Fruit fly (Drosophila melanogaster) whole organism, embryonic: ENCODE results near the gene sordd2.

ENCODE experiments used
- CG10147 ChIP-seq: fragments of 200-800 bp; sonication (Bioruptor generic); optimal IDR thresholded peaks from 2 replicates; lab custom pipeline; 2019; ENCODE audit warnings: missing biosample characterization, mild to moderate bottlenecking, missing genetic modification characterization, moderate library complexity
- CG1024 ChIP-seq: fragments of 200-800 bp; sonication (Bioruptor generic); IDR thresholded peaks from 2 replicates; pipeline ENCODE4 v1.3.6; 2022; ENCODE audit warnings: missing biosample characterization, missing genetic modification characterization
- CG12104 ChIP-seq: fragments of 200-800 bp; sonication (Bioruptor generic); optimal IDR thresholded peaks from 3 replicates; lab custom pipeline; 2016; ENCODE audit warnings: missing biosample characterization, missing genetic modification characterization
- CG1233 ChIP-seq: fragments of 200-800 bp; sonication (Bioruptor generic); optimal IDR thresholded peaks from 4 replicates; lab custom pipeline; 2018; ENCODE audit warnings: missing biosample characterization, mild to moderate bottlenecking, missing genetic modification characterization
- CG12942 ChIP-seq: fragments of 200-800 bp; sonication (Bioruptor generic); optimal IDR thresholded peaks from 3 replicates; lab custom pipeline; 2016; ENCODE audit warnings: missing biosample characterization, missing genetic modification characterization
- CG15479 ChIP-seq: fragments of 200-800 bp; sonication (Bioruptor generic); optimal IDR thresholded peaks from 3 replicates; lab custom pipeline; 2019; ENCODE audit warnings: missing biosample characterization, mild to moderate bottlenecking, missing genetic modification characterization, moderate library complexity
- CG15601 ChIP-seq: fragments of 200-800 bp; sonication (Bioruptor generic); optimal IDR thresholded peaks from 3 replicates; lab custom pipeline; 2019; ENCODE audit warnings: missing biosample characterization, mild to moderate bottlenecking, missing genetic modification characterization, moderate library complexity
- CG1602 ChIP-seq: fragments of 200-800 bp; sonication (Bioruptor generic); optimal IDR thresholded peaks from 3 replicates; lab custom pipeline; 2016; ENCODE audit warnings: missing biosample characterization, missing genetic modification characterization
- CG16815 ChIP-seq: fragments of 200-800 bp; sonication (Bioruptor generic); optimal IDR thresholded peaks from 3 replicates; lab custom pipeline; 2017; ENCODE audit warnings: missing biosample characterization, mild to moderate bottlenecking, missing genetic modification characterization
- CG17361 ChIP-seq: fragments of 200-800 bp; sonication (Bioruptor generic); IDR thresholded peaks from 3 replicates; pipeline ENCODE4 v1.3.6; 2022; ENCODE audit warnings: missing biosample characterization, missing genetic modification characterization
- CG1792 ChIP-seq: fragments of 200-800 bp; sonication (Bioruptor generic); optimal IDR thresholded peaks from 2 replicates; lab custom pipeline; 2016; ENCODE audit warnings: missing biosample characterization, missing genetic modification characterization
- CG2202 ChIP-seq: fragments of 200-800 bp; sonication (Bioruptor generic); optimal IDR thresholded peaks from 2 replicates; lab custom pipeline; 2018; ENCODE audit warnings: missing biosample characterization, mild to moderate bottlenecking, missing genetic modification characterization
- CG2678 ChIP-seq: fragments of 200-800 bp; sonication (Bioruptor generic); optimal IDR thresholded peaks from 3 replicates; lab custom pipeline; 2019; ENCODE audit warnings: missing biosample characterization, mild to moderate bottlenecking, missing genetic modification characterization, moderate library complexity
- CG2875 ChIP-seq: fragments of 200-800 bp; sonication (Bioruptor generic); optimal IDR thresholded peaks from 2 replicates; lab custom pipeline; 2017; ENCODE audit warnings: missing biosample characterization, mild to moderate bottlenecking, missing genetic modification characterization, missing genetic modification reagents
- CG32767 ChIP-seq: fragments of 200-800 bp; sonication (Bioruptor generic); IDR thresholded peaks from 2 replicates; pipeline ENCODE4 v1.3.6; 2022; ENCODE audit warnings: missing biosample characterization, missing genetic modification characterization
- CG4424 ChIP-seq: fragments of 200-800 bp; sonication (Bioruptor generic); optimal IDR thresholded peaks from 3 replicates; lab custom pipeline; 2016; ENCODE audit warnings: missing biosample characterization, missing genetic modification characterization
- CG4730 ChIP-seq: fragments of 200-800 bp; sonication (Bioruptor generic); IDR thresholded peaks from 2 replicates; pipeline ENCODE4 v1.3.6; 2022; ENCODE audit warnings: missing biosample characterization, missing genetic modification characterization
- CG4854 ChIP-seq: fragments of 200-800 bp; sonication (Bioruptor generic); optimal IDR thresholded peaks from 2 replicates; lab custom pipeline; 2016; ENCODE audit warnings: missing biosample characterization, missing genetic modification characterization, inconsistent platforms
- CG6683 ChIP-seq: fragments of 200-800 bp; sonication (Bioruptor generic); optimal IDR thresholded peaks from 2 replicates; lab custom pipeline; 2017; ENCODE audit warnings: missing biosample characterization, mild to moderate bottlenecking, missing genetic modification characterization, missing genetic modification reagents
- CG9797 ChIP-seq: fragments of 200-800 bp; sonication (Bioruptor generic); optimal IDR thresholded peaks from 3 replicates; lab custom pipeline; 2018; ENCODE audit warnings: missing biosample characterization, mild to moderate bottlenecking, missing genetic modification characterization
- D19A ChIP-seq: fragments of 200-800 bp; optimal IDR thresholded peaks from 3 replicates; lab custom pipeline; 2019; ENCODE audit warnings: missing biosample characterization, mild to moderate bottlenecking, missing genetic modification characterization, moderate library complexity
- Dll ChIP-seq: fragments of 200-800 bp; sonication (Bioruptor generic); IDR thresholded peaks from 4 replicates; pipeline ENCODE4 v1.3.6; 2022; ENCODE audit warnings: missing biosample characterization, missing genetic modification characterization; ENCODE audit not compliant: partially characterized antibody
- ERR ChIP-seq: fragments of 200-800 bp; sonication (Bioruptor generic); optimal IDR thresholded peaks from 2 replicates; lab custom pipeline; 2016; ENCODE audit warnings: missing biosample characterization, missing genetic modification characterization
- Fer2 ChIP-seq: fragments of 200-800 bp; sonication (Bioruptor generic); optimal IDR thresholded peaks from 2 replicates; lab custom pipeline; 2018; ENCODE audit warnings: missing biosample characterization, mild to moderate bottlenecking, missing genetic modification characterization, moderate library complexity
- H2.0 ChIP-seq: fragments of 200-800 bp; sonication (Bioruptor generic); IDR thresholded peaks from 2 replicates; pipeline ENCODE4 v1.3.6; 2022; ENCODE audit warnings: missing biosample characterization, missing genetic modification characterization
- HmgZ ChIP-seq: fragments of 200-800 bp; sonication (Bioruptor generic); optimal IDR thresholded peaks from 2 replicates; lab custom pipeline; 2018; ENCODE audit warnings: missing biosample characterization, mild to moderate bottlenecking, missing genetic modification characterization
- Lpt ChIP-seq: fragments of >200 bp; optimal IDR thresholded peaks from 2 replicates; lab custom pipeline; 2018; ENCODE audit warnings: missing biosample characterization, missing genetic modification characterization
- Poxn ChIP-seq: fragments of 200-800 bp; sonication (Bioruptor generic); IDR thresholded peaks from 2 replicates; pipeline ENCODE4 v1.3.6; 2022; ENCODE audit warnings: missing biosample characterization, missing genetic modification characterization
- Rfx ChIP-seq: fragments of 200-800 bp; sonication (Bioruptor generic); IDR thresholded peaks from 2 replicates; pipeline ENCODE4 v1.3.6; 2022; ENCODE audit warnings: missing biosample characterization, missing genetic modification characterization
- Taf1 ChIP-seq: fragments of 200-800 bp; sonication (Bioruptor generic); IDR thresholded peaks from 2 replicates; pipeline ENCODE4 v1.3.6; 2022; ENCODE audit warnings: missing biosample characterization, missing genetic modification characterization
- Xbp1 ChIP-seq: fragments of 200-800 bp; sonication (Bioruptor generic); optimal IDR thresholded peaks from 3 replicates; lab custom pipeline; 2016; ENCODE audit warnings: missing biosample characterization, mild to moderate bottlenecking, missing genetic modification characterization
- ara ChIP-seq: fragments of 200-800 bp; sonication (Bioruptor generic); IDR thresholded peaks from 2 replicates; pipeline ENCODE4 v1.3.6; 2022; ENCODE audit warnings: missing biosample characterization, missing genetic modification characterization
- ash1 ChIP-seq: fragments of 200-800 bp; sonication (Bioruptor generic); optimal IDR thresholded peaks from 2 replicates; lab custom pipeline; 2018; ENCODE audit warnings: missing biosample characterization, mild to moderate bottlenecking, missing genetic modification characterization
- bbx ChIP-seq: fragments of 200-800 bp; sonication (Bioruptor generic); IDR thresholded peaks from 2 replicates; pipeline ENCODE4 v1.3.6; 2022; ENCODE audit warnings: missing biosample characterization, missing genetic modification characterization; ENCODE audit not compliant: partially characterized antibody
- bigmax ChIP-seq: fragments of 200-800 bp; sonication (Bioruptor generic); optimal IDR thresholded peaks from 2 replicates; lab custom pipeline; 2018; ENCODE audit warnings: missing biosample characterization, mild to moderate bottlenecking, missing genetic modification characterization
- bowl ChIP-seq: fragments of 200-800 bp; sonication (Bioruptor generic); IDR thresholded peaks from 2 replicates; pipeline ENCODE4 v1.3.6; 2022; ENCODE audit warnings: missing biosample characterization, missing genetic modification characterization
- chm ChIP-seq: fragments of 200-800 bp; sonication (Bioruptor generic); IDR thresholded peaks from 2 replicates; pipeline ENCODE4 v1.3.6; 2022; ENCODE audit warnings: missing biosample characterization, missing genetic modification characterization
- eyg ChIP-seq: fragments of 200-800 bp; sonication (Bioruptor generic); optimal IDR thresholded peaks from 3 replicates; lab custom pipeline; 2016; ENCODE audit warnings: missing biosample characterization, missing genetic modification characterization
- gcm ChIP-seq: fragments of 200-800 bp; sonication (Bioruptor generic); optimal IDR thresholded peaks from 2 replicates; lab custom pipeline; 2019; ENCODE audit warnings: missing biosample characterization, mild to moderate bottlenecking, missing genetic modification characterization, moderate library complexity
- inv ChIP-seq: fragments of 200-800 bp; sonication (Bioruptor generic); IDR thresholded peaks from 2 replicates; pipeline ENCODE4 v1.3.6; 2022; ENCODE audit warnings: missing biosample characterization, missing genetic modification characterization; ENCODE audit not compliant: partially characterized antibody
- knrl ChIP-seq: fragments of 200-800 bp; sonication (Bioruptor generic); IDR thresholded peaks from 3 replicates; pipeline ENCODE4 v1.3.6; 2022; ENCODE audit warnings: missing biosample characterization, missing genetic modification characterization; ENCODE audit not compliant: partially characterized antibody
- pfk ChIP-seq: fragments of 200-800 bp; sonication (Bioruptor generic); optimal IDR thresholded peaks from 2 replicates; lab custom pipeline; 2018; ENCODE audit warnings: missing biosample characterization, mild to moderate bottlenecking, missing genetic modification characterization, moderate library complexity
- prd ChIP-seq, 3 experiments: fragments of >200 bp in 2 of 3; fragments of 200-800 bp in 1 of 3; sonication (Bioruptor generic) in 1 of 3; optimal IDR thresholded peaks in 2 of 3; IDR thresholded peaks in 1 of 3; 2 replicates in 2 of 3; 3 replicates in 1 of 3; pipeline versions ENCODE4 v1.3.6 to Lab custom; 2017 to 2022; ENCODE audit warnings: missing biosample characterization in 1 of 3, missing genetic modification characterization in 1 of 3
- pros ChIP-seq: fragments of 200-800 bp; sonication (Bioruptor generic); optimal IDR thresholded peaks from 3 replicates; lab custom pipeline; 2019; ENCODE audit warnings: missing biosample characterization, mild to moderate bottlenecking, missing genetic modification characterization, moderate library complexity
- rib ChIP-seq: fragments of 200-800 bp; sonication (Bioruptor generic); IDR thresholded peaks from 2 replicates; pipeline ENCODE4 v1.3.6; 2022; ENCODE audit warnings: missing biosample characterization, missing genetic modification characterization
- sd ChIP-seq: fragments of 200-800 bp; sonication (Bioruptor generic); optimal IDR thresholded peaks from 3 replicates; lab custom pipeline; 2018; ENCODE audit warnings: missing biosample characterization, mild to moderate bottlenecking, missing genetic modification characterization, moderate library complexity
- shn ChIP-seq: fragments of 200-800 bp; sonication (Bioruptor generic); optimal IDR thresholded peaks from 3 replicates; lab custom pipeline; 2016; ENCODE audit warnings: missing biosample characterization, missing genetic modification characterization
- sqz ChIP-seq: fragments of 200-800 bp; sonication (Bioruptor generic); optimal IDR thresholded peaks from 3 replicates; lab custom pipeline; 2018; ENCODE audit warnings: missing biosample characterization, mild to moderate bottlenecking, missing genetic modification characterization
- sug ChIP-seq: fragments of 200-800 bp; optimal IDR thresholded peaks from 2 replicates; lab custom pipeline; 2019; ENCODE audit warnings: missing biosample characterization, mild to moderate bottlenecking, missing genetic modification characterization, moderate library complexity
- tgo ChIP-seq: fragments of 200-800 bp; sonication (Bioruptor generic); IDR thresholded peaks from 3 replicates; pipeline ENCODE4 v1.3.6; 2022; ENCODE audit warnings: missing biosample characterization, missing genetic modification characterization
- tio ChIP-seq: fragments of 200-800 bp; sonication (Bioruptor generic); optimal IDR thresholded peaks from 2 replicates; lab custom pipeline; 2017; ENCODE audit warnings: missing biosample characterization, missing genetic modification characterization, inconsistent platforms

sordd2 gene

DNA sequence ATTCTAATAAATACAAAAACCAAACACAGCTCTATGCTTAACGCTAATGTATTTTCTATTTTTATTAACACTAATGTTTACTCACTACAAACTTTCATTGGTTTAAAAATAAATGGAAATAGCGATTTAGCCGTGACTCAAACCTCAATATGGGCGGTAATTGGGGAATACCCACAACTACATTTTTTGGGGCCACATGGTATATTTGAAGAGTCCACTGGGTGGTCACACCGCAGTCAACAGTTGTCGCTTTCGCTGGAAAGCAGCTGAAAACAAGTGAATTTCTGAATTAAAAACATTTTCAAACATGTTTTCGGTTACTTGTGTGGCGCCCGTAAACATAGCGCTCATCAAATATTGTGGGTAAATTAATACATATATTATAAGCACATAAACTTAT lies 50.0 kb downstream of the sordd2 start, which contains the start of gene Mvd (continued):
- TF ChIP-seq CG10147 (GFP tag; lab: Kevin White, UChicago) (no peak), Taf1 (GFP tag; lab: Robert Waterston, UW) (no peak), HmgZ (tag; lab: Kevin White, UChicago) (peak; percentile 74), CG2678 (tag; lab: Kevin White, UChicago) (no peak), D19A (tag; lab: Kevin White, UChicago) (no peak), bbx (GFP tag; lab: Robert Waterston, UW) (peak; percentile 45), bigmax (GFP tag; lab: Kevin White, UChicago) (peak; percentile 68), CG15601 (tag; lab: Kevin White, UChicago) (peak; percentile 27), H2.0 (GFP tag; lab: Robert Waterston, UW) (no peak), bowl (GFP tag; lab: Robert Waterston, UW) (no peak), gcm (GFP tag; lab: Kevin White, UChicago) (no peak), sqz (GFP tag; lab: Kevin White, UChicago) (no peak), pros (GFP tag; lab: Kevin White, UChicago) (no peak), CG12942 (GFP tag; lab: Kevin White, UChicago) (no peak), CG4730 (no peak), prd (optimal IDR thresholded peaks at IDR 0.05; lab: Kevin White, UChicago) (no peak), prd (GFP tag; IDR thresholded peaks at IDR 0.05; lab: Robert Waterston, UW) (no peak), CG1233 (GFP tag; lab: Kevin White, UChicago) (no peak), CG2875 (GFP tag; lab: Kevin White, UChicago) (no peak), CG32767 (GFP tag; lab: Robert Waterston, UW) (no peak), Poxn (GFP tag; lab: Robert Waterston, UW) (no peak), sd (tag; lab: Kevin White, UChicago) (no peak), CG4424 (GFP tag; lab: Kevin White, UChicago) (no peak), Rfx (GFP tag; lab: Robert Waterston, UW) (no peak), shn (no peak), pfk (GFP tag; lab: Kevin White, UChicago) (no peak), ERR (GFP tag; lab: Kevin White, UChicago) (no peak), Dll (GFP tag; lab: Robert Waterston, UW) (0 out of 4 replicates have a peak, but pooled peaks have one; percentile 17), Lpt (GFP tag; lab: Kevin White, UChicago) (no peak), CG17361 (GFP tag; lab: Robert Waterston, UW) (no peak), ara (GFP tag; lab: Robert Waterston, UW) (no peak), CG15479 (no peak), Xbp1 (GFP tag; lab: Kevin White, UChicago) (peak; percentile 14), sug (tag; lab: Kevin White, UChicago) (peak; percentile 35), tgo (GFP tag; lab: Robert Waterston, UW) (no peak), CG1024 (GFP tag; lab: Robert Waterston, UW) (no peak), CG12104 (GFP tag; lab: Kevin White, UChicago) (no peak), tio (no peak), CG4854 (GFP tag; lab: Kevin White, UChicago) (no peak), CG16815 (GFP tag; lab: Kevin White, UChicago) (no peak), CG1602 (GFP tag; lab: Kevin White, UChicago) (no peak), eyg (GFP tag; lab: Kevin White, UChicago) (no peak), CG2202 (tag; lab: Kevin White, UChicago) (no peak), rib (GFP tag; lab: Robert Waterston, UW) (no peak), chm (GFP tag; lab: Robert Waterston, UW) (no peak), CG9797 (peak; percentile 82), knrl (GFP tag; lab: Robert Waterston, UW) (peak; percentile 10; the same call in 1 of the 3 replicates), CG1792 (GFP tag; lab: Kevin White, UChicago) (no peak), inv (GFP tag; lab: Robert Waterston, UW) (no peak), Fer2 (no peak), ash1 (GFP tag; lab: Kevin White, UChicago) (no peak), CG6683 (GFP tag; lab: Kevin White, UChicago) (no peak)
